Worm (Caenorhabditis elegans) whole organism, midembryonic: ENCODE data around the gene K11E4.1.

Experiments used
- T22C8.4 ChIP-seq: fragments of 200-800 bp; sonication (Bioruptor generic); IDR thresholded peaks from 2 replicates; pipeline ENCODE4 v1.3.6; 2022; ENCODE audit warnings: missing genetic modification characterization, missing compliant biosample characterization
- cog-1 ChIP-seq: sonication (generic microtip); optimal IDR thresholded peaks from 2 replicates; lab custom pipeline; 2016; ENCODE audit warnings: missing genetic modification characterization, missing compliant biosample characterization
- flt-1 ChIP-seq: fragments of 200-800 bp; sonication (Bioruptor generic); IDR thresholded peaks from 2 replicates; pipeline ENCODE4 v1.3.6; 2022; ENCODE audit warnings: missing genetic modification characterization, missing compliant biosample characterization
- klf-2 ChIP-seq: fragments of 200-800 bp; sonication (Bioruptor generic); conservative IDR thresholded peaks from 2 replicates; pipeline ENCODE4 v1.3.6; 2022; ENCODE audit warnings: missing genetic modification reagents, missing genetic modification characterization, missing compliant biosample characterization
- med-1 ChIP-seq: sonication (generic microtip); optimal IDR thresholded peaks from 2 replicates; lab custom pipeline; 2017; ENCODE audit warnings: missing genetic modification characterization, mild to moderate bottlenecking, missing compliant biosample characterization, antibody characterized with exemption, missing genetic modification reagents; ENCODE audit not compliant: insufficient read depth
- ref-1 ChIP-seq: fragments of 200-800 bp; sonication (Bioruptor generic); conservative IDR thresholded peaks from 2 replicates; pipeline ENCODE4 v1.3.6; 2022; ENCODE audit warnings: missing genetic modification reagents, missing genetic modification characterization, missing compliant biosample characterization
- tab-1 ChIP-seq: fragments of 200-800 bp; sonication (Bioruptor generic); IDR thresholded peaks from 2 replicates; pipeline ENCODE4 v1.3.6; 2022; ENCODE audit warnings: missing genetic modification characterization, missing compliant biosample characterization
- ztf-23 ChIP-seq: fragments of 200-800 bp; sonication (Bioruptor generic); IDR thresholded peaks from 2 replicates; pipeline ENCODE4 v1.3.6; 2022; ENCODE audit warnings: missing genetic modification reagents, missing genetic modification characterization, missing compliant biosample characterization
- ztf-29 ChIP-seq: fragments of 200-800 bp; sonication (Bioruptor generic); IDR thresholded peaks from 2 replicates; pipeline ENCODE4 v1.3.6; 2022; ENCODE audit warnings: missing genetic modification reagents, missing genetic modification characterization, missing compliant biosample characterization

K11E4.1 gene

DNA sequence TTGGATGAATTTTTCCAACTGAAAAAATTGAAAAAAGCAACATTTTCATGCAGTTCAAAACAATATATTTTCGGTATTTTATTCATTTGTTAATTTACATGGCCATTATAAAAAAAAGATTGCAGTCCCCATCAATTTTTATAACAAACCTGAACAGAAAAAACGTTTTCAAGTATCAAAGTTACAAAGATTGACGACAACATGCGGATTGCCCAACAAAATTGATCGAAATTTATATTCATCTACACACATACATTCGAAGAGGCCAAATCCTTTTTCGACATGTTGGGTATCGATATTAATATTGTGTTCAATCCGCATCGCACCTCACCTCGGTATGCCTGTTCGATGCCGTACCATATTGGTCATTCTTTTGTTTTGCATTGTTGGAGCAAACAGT lies at the start of gene K11E4.1:
Gene K11E4.1 (plus strand): TSS at position 301 of the 400 bp plus-strand sequence.
- TF ChIP-seq med-1 (GFP tag; lab: Kevin White, UChicago), result no peak
- no peak for TF ChIP-seq flt-1 (GFP tag; lab: Robert Waterston, UW)
- TF ChIP-seq cog-1 (tag; lab: Kevin White, UChicago), result no peak
- TF ChIP-seq tab-1, result no peak
- TF ChIP-seq ref-1, result no peak

DNA sequence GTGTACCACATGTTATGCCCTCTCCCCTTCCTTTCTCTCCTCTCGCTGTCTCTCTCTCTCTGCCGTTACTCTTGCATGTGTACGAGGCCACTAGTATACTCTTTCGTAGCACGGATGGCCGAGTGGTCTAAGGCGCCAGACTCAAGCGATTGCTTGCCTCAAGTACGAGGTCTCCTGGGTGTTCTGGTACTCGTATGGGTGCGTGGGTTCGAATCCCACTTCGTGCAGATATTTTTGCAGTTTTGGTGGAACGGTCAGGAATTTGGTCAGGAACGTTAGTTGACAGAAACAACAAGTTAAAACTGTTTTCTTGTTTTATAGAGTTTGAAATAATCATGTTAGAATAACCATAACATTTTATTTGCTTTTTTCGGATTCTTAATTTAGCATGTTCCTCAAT lies 48.5 kb upstream of the K11E4.1 start:
- TF ChIP-seq T22C8.4 (GFP tag; lab: Robert Waterston, UW) (peak; percentile 99), med-1 (GFP tag; lab: Kevin White, UChicago) (peak; percentile 86), ztf-23 (GFP tag; lab: Robert Waterston, UW) (peak; percentile 98), flt-1 (GFP tag; lab: Robert Waterston, UW) (peak; percentile 99), klf-2 (GFP tag; lab: Robert Waterston, UW) (peak; percentile 99), tab-1 (peak; percentile 100), ref-1 (peak; percentile 98), cog-1 (tag; lab: Kevin White, UChicago) (peak; percentile 98), ztf-29 (GFP tag; lab: Robert Waterston, UW) (peak; percentile 99)

DNA sequence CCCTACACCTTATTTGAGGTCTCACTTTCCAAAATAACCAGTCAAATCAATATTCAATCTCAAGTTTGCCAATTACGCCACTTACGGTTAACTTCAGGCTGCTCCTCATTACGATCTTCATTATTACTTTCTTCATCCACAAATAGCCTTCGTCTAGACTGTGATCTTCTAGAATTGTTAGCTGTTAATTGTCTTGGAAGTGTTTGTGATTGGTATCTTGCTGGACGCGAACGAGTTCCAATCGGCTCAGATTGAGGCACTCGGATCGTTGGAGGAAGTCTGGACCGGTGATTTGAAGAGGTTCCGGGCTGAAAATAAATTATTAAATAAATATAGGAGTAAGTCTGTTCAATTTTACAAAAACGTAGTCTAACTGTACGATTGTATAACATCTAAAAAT lies 47.1 kb upstream of the K11E4.1 start:
- no peak for TF ChIP-seq ztf-23 (GFP tag; lab: Robert Waterston, UW)
- no peak for TF ChIP-seq cog-1 (tag; lab: Kevin White, UChicago)
- no peak for TF ChIP-seq flt-1 (GFP tag; lab: Robert Waterston, UW)
- no peak for TF ChIP-seq klf-2 (GFP tag; lab: Robert Waterston, UW)
- TF ChIP-seq ref-1, result no peak
- no peak for TF ChIP-seq ztf-29 (GFP tag; lab: Robert Waterston, UW)
- TF ChIP-seq med-1 (GFP tag; lab: Kevin White, UChicago), result no peak
- no peak for TF ChIP-seq tab-1
- no peak for TF ChIP-seq T22C8.4 (GFP tag; lab: Robert Waterston, UW)

DNA sequence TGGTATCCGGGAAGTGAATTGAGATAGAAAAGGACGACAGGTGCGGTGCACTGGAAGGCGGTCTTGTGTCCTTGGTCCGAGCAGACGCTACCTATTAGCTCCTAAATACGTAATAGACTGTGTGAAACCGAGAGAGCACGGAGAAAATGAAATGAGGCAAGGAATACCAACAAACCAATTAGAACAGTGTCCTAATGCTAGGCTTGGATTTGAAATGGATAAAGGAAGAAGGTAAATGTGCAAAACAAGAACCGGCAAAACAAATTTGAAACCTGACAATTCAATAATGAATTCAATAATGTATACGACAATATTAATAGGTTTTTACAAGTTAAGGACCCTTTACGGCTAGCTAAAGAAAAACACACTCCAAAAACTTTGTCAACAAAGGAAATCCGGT lies 45.2 kb upstream of the K11E4.1 start, which contains the start of gene C04A11.2:
Gene C04A11.2 (minus strand): TSS at position 101 of the 400 bp plus-strand sequence.
- no peak for TF ChIP-seq med-1 (GFP tag; lab: Kevin White, UChicago)
- no peak for TF ChIP-seq T22C8.4 (GFP tag; lab: Robert Waterston, UW)
- no peak for TF ChIP-seq flt-1 (GFP tag; lab: Robert Waterston, UW)
- no peak for TF ChIP-seq ref-1
- TF ChIP-seq ztf-29 (GFP tag; lab: Robert Waterston, UW), result no peak
- no peak for TF ChIP-seq klf-2 (GFP tag; lab: Robert Waterston, UW)
- no peak for TF ChIP-seq cog-1 (tag; lab: Kevin White, UChicago)
- no peak for TF ChIP-seq tab-1
- no peak for TF ChIP-seq ztf-23 (GFP tag; lab: Robert Waterston, UW)

DNA sequence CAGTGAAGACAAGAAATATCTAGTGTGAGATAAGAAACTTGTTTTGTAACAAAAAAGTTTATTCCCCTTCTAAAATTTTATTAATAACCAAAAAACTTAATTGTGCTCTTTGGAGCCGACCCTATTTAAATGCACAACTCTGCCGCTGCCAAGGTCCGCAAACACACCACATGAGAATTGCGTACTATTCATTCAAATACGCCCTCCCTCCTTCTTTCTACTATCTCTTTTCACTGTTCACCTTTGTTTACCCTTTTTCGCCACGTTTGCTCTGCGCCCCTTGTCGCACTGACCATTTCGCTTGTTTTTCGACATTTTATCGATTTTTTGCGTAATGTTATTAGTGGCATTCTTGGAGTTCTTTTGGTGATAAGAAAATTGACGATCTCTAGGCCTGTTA lies 44.3 kb upstream of the K11E4.1 start:
- 0 out of 2 replicates have a peak, but pooled peaks have one; percentile 46 for TF ChIP-seq flt-1 (GFP tag; lab: Robert Waterston, UW)
- TF ChIP-seq T22C8.4 (GFP tag; lab: Robert Waterston, UW), result peak; percentile 61
- peak; percentile 9 for TF ChIP-seq cog-1 (tag; lab: Kevin White, UChicago)
- no peak for TF ChIP-seq ref-1

DNA sequence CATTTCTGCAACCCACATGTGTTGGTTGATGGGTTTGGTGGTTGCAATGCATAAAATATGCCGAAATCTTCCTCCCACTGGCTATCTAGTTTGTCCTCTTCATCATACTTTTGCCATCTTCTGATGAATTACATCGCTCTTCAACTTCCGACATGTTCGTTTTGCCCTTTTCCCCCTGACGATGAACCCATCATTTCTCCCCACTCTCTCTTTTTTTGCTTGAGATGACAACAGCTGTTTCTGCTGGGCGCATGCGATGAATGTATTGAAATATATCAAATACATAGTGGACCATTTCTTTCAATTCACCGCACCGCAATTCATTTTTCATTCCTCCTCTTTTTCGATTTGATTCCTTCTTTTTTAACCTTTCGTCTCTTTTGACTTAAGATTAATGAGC lies 43.0 kb upstream of the K11E4.1 start:
- TF ChIP-seq klf-2 (GFP tag; lab: Robert Waterston, UW), result no peak
- no peak for TF ChIP-seq flt-1 (GFP tag; lab: Robert Waterston, UW)
- TF ChIP-seq ztf-23 (GFP tag; lab: Robert Waterston, UW), result no peak
- no peak for TF ChIP-seq cog-1 (tag; lab: Kevin White, UChicago)
- TF ChIP-seq ztf-29 (GFP tag; lab: Robert Waterston, UW), result no peak
- TF ChIP-seq ref-1, result no peak
- TF ChIP-seq tab-1, result no peak
- TF ChIP-seq med-1 (GFP tag; lab: Kevin White, UChicago), result no peak
- TF ChIP-seq T22C8.4 (GFP tag; lab: Robert Waterston, UW), result no peak

DNA sequence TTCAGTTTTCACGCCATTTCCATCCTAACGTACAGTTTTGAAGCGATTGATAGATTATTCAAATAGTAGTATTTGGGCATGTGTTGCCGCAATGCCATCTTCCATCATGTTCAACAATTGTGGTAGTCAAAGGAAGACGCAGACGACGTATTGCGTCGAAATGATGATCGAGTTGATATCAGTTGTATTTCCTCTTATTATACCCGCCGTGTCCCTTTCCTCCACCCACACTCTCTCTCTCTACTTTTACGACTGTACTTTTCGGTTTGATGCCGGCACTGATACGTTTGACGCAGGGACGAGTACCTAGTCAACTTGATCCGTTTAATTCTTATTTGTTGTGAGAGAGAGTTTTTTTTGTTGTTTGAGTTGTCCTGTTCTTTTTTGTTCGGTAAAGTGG lies 41.3 kb upstream of the K11E4.1 start:
- TF ChIP-seq cog-1 (tag; lab: Kevin White, UChicago) (no peak), med-1 (GFP tag; lab: Kevin White, UChicago) (no peak), tab-1 (no peak), ztf-23 (GFP tag; lab: Robert Waterston, UW) (no peak), T22C8.4 (GFP tag; lab: Robert Waterston, UW) (no peak), ref-1 (no peak), ztf-29 (GFP tag; lab: Robert Waterston, UW) (no peak), klf-2 (GFP tag; lab: Robert Waterston, UW) (no peak), flt-1 (GFP tag; lab: Robert Waterston, UW) (no peak)

DNA sequence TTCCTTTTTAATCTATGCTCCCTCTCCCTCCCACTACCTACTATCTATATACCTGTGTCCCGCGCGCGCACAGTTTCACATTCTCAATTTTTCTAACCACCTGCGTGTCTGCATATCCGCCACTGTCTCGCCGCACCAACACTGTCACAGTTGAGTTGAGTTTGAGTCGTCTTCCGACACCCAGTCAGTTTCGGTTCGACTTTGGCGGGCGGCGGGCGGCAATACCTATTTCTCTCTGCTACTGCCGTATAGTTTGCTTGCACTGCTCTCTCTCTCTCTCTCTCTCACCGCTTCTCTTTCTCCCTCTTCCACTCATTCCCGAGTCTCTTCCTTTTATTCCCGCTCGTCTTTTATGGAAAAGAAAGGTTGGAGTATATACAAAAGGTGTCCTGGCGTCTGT lies 38.5 kb upstream of the K11E4.1 start:
- TF ChIP-seq med-1 (GFP tag; lab: Kevin White, UChicago), result no peak
- no peak for TF ChIP-seq cog-1 (tag; lab: Kevin White, UChicago)
- no peak for TF ChIP-seq klf-2 (GFP tag; lab: Robert Waterston, UW)
- TF ChIP-seq tab-1, result no peak
- TF ChIP-seq flt-1 (GFP tag; lab: Robert Waterston, UW), result 0 out of 2 replicates have a peak, but pooled peaks have one; percentile 7
- no peak for TF ChIP-seq T22C8.4 (GFP tag; lab: Robert Waterston, UW)
- no peak for TF ChIP-seq ref-1

DNA sequence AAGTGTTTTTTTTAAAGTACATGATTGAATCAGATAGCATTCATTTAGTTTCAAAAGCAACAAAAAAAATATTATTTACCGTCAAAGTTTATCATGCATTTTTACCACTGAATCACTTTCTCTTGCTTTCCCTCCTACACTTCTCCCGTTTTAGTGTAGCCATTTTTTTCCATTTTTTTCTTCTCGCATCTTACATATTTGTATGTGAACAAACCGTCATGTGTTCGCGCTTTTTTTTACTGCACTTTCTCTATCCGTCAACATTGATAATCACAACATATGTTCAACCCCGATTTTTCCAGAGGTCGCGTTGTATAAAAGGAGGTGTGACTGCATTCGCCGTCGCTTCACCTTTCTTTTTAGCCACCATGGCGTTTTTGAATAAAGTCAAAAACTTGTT lies 37.1 kb upstream of the K11E4.1 start, which contains the start of gene gck-4:
Gene gck-4 (plus strand): TSS at position 301 of the 400 bp plus-strand sequence.
- no peak for TF ChIP-seq ref-1
- no peak for TF ChIP-seq flt-1 (GFP tag; lab: Robert Waterston, UW)
- TF ChIP-seq ztf-29 (GFP tag; lab: Robert Waterston, UW), result no peak
- TF ChIP-seq ztf-23 (GFP tag; lab: Robert Waterston, UW), result no peak
- TF ChIP-seq tab-1, result no peak
- no peak for TF ChIP-seq T22C8.4 (GFP tag; lab: Robert Waterston, UW)
- no peak for TF ChIP-seq cog-1 (tag; lab: Kevin White, UChicago)
- no peak for TF ChIP-seq med-1 (GFP tag; lab: Kevin White, UChicago)
- no peak for TF ChIP-seq klf-2 (GFP tag; lab: Robert Waterston, UW)
